Worm (Caenorhabditis elegans): Measurements from ENCODE around the gene F01D5.5.
A peak's percentile ranks its signal among the peaks of the same experiment; 100 is the strongest.

Gene F01D5.5

DNA sequence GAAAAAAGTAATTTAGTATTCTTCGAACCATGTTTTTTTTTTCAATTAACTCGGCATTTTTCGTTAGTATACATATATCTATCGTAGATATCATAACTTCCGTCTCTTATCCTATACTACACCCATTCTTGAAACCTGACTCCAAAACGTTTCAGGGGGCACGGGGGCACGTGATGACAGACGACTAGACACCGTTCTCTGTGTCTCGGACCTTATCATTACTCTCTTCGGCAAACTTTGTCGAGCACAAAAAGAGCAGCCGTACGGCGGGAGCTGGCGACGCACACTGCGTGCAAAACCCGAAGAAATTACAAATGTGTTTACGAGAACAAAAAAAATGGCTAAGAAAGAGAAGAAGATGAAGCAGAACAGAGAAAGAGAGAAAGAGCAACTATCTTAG, 42.1 kb upstream of the F01D5.5 start:
- no peak for TF ChIP-seq ztf-11 (tag; optimal IDR thresholded peaks at IDR 0.05)
- no peak for TF ChIP-seq ces-1 (GFP tag; optimal IDR thresholded peaks at IDR 0.05)
- peak; percentile 3 for TF ChIP-seq unc-120 (tag; optimal IDR thresholded peaks at IDR 0.05; ENCODE audit: poor library complexity, severe bottlenecking)
- no peak for TF ChIP-seq flh-1 (GFP tag; optimal IDR thresholded peaks at IDR 0.05)
- no peak for TF ChIP-seq lin-13 (tag; optimal IDR thresholded peaks at IDR 0.05)
- TF ChIP-seq nhr-2 (tag; optimal IDR thresholded peaks at IDR 0.05) = no peak
- TF ChIP-seq mab-5 (tag; optimal IDR thresholded peaks at IDR 0.05) = no peak

ce11 chrII:14042836-14043604, 40.9 kb upstream of the F01D5.5 start:
- TF ChIP-seq cnd-1 (tag; optimal IDR thresholded peaks at IDR 0.05) = peak; percentile 24
- peak; percentile 67 for TF ChIP-seq elt-1 (tag; optimal IDR thresholded peaks at IDR 0.05; ENCODE audit: borderline replicate concordance, insufficient read depth)
- peak; percentile 1 for TF ChIP-seq mls-2 (tag; optimal IDR thresholded peaks at IDR 0.05)
- peak; percentile 61 for TF ChIP-seq pha-4 (tag; optimal IDR thresholded peaks at IDR 0.05)
- TF ChIP-seq ces-1 (GFP tag; optimal IDR thresholded peaks at IDR 0.05) = peak; percentile 8
- TF ChIP-seq nhr-2 (tag; optimal IDR thresholded peaks at IDR 0.05) = peak; percentile 93
- TF ChIP-seq tbx-8 (GFP tag; optimal IDR thresholded peaks at IDR 0.05) = no peak
- TF ChIP-seq bed-3 (GFP tag; optimal IDR thresholded peaks at IDR 0.05) = no peak
- TF ChIP-seq lin-32 (GFP tag; optimal IDR thresholded peaks at IDR 0.05) = no peak
- TF ChIP-seq sptf-1 (tag; optimal IDR thresholded peaks at IDR 0.05) = no peak
- peak; percentile 20 for TF ChIP-seq unc-39 (tag; optimal IDR thresholded peaks at IDR 0.05)

DNA sequence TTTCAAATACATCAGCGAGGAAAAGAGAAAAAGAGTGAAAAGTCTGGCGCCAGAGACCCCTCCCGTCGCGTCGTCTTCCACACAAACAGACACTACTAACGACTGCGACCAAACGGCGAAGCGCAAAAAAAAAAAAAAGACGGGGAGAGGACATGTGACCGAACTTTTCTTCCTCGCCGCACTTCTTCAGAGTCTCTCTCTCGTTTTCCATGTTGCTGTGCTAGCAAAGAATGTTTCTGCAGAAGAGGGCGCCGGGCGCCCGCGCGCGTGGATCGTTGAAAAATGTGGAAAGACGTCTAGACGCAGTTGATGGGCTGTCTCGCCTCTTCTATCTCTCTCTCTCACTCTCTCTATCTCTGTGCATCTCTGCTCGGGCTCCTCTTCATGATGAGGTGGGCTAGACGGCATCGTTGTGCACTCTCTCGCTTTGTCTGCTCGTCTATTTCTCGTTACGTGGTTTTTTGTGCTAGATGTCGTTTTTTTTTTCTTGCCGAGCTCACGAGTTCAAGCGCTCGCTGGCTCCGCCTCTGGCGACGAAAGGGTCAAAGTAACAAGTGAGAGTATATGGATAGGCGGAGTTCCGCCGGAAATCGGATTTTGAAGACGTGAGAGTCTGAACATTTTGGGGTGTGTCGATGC, 38.2 kb upstream of the F01D5.5 start:
- TF ChIP-seq M03D4.4 (tag; optimal IDR thresholded peaks at IDR 0.05) (no peak), elt-1 (tag; optimal IDR thresholded peaks at IDR 0.05; ENCODE audit: borderline replicate concordance, insufficient read depth) (no peak), lsy-2 (tag; optimal IDR thresholded peaks at IDR 0.05) (no peak), blmp-1 (tag; optimal IDR thresholded peaks at IDR 0.05) (no peak), unc-62 (GFP tag; optimal IDR thresholded peaks at IDR 0.05) (peak; percentile 53), unc-39 (tag; optimal IDR thresholded peaks at IDR 0.05) (no peak), drap-1 (GFP tag; optimal IDR thresholded peaks at IDR 0.05) (no peak), lin-32 (GFP tag; optimal IDR thresholded peaks at IDR 0.05) (no peak), zip-8 (tag; optimal IDR thresholded peaks at IDR 0.05) (no peak), elt-3 (tag; optimal IDR thresholded peaks at IDR 0.05) (no peak), cnd-1 (tag; optimal IDR thresholded peaks at IDR 0.05) (no peak), nhr-76 (tag; optimal IDR thresholded peaks at IDR 0.05) (no peak), nhr-237 (tag; optimal IDR thresholded peaks at IDR 0.05) (peak; percentile 24), nhr-2 (tag; optimal IDR thresholded peaks at IDR 0.05) (no peak), sem-2 (GFP tag; optimal IDR thresholded peaks at IDR 0.05) (no peak), lin-13 (tag; optimal IDR thresholded peaks at IDR 0.05) (no peak), mls-2 (tag; optimal IDR thresholded peaks at IDR 0.05) (peak; percentile 55), nhr-12 (tag; optimal IDR thresholded peaks at IDR 0.05) (no peak), ceh-39 (tag; optimal IDR thresholded peaks at IDR 0.05) (no peak), ceh-83 (GFP tag; optimal IDR thresholded peaks at IDR 0.05) (no peak), pha-4 (tag; optimal IDR thresholded peaks at IDR 0.05) (peak; percentile 81), ztf-11 (tag; optimal IDR thresholded peaks at IDR 0.05) (no peak), ces-1 (GFP tag; optimal IDR thresholded peaks at IDR 0.05) (peak; percentile 43), flh-1 (GFP tag; optimal IDR thresholded peaks at IDR 0.05) (no peak), snpc-4 (tag; optimal IDR thresholded peaks at IDR 0.05) (no peak), mep-1 (tag; optimal IDR thresholded peaks at IDR 0.05) (no peak), nhr-28 (tag; optimal IDR thresholded peaks at IDR 0.05) (no peak), mab-5 (tag; optimal IDR thresholded peaks at IDR 0.05) (no peak), ceh-43 (GFP tag; optimal IDR thresholded peaks at IDR 0.05) (no peak), unc-120 (tag; optimal IDR thresholded peaks at IDR 0.05; ENCODE audit: poor library complexity, severe bottlenecking) (peak; percentile 23), sptf-1 (tag; optimal IDR thresholded peaks at IDR 0.05) (no peak), hlh-1 (tag; optimal IDR thresholded peaks at IDR 0.05) (peak; percentile 15), ham-2 (GFP tag; optimal IDR thresholded peaks at IDR 0.05) (no peak), tbx-8 (GFP tag; optimal IDR thresholded peaks at IDR 0.05) (no peak), bed-3 (GFP tag; optimal IDR thresholded peaks at IDR 0.05) (no peak)
